Worm (Caenorhabditis elegans): Measurements from ENCODE around the gene rpc-1.
A peak's percentile ranks its signal among the peaks of the same experiment; 100 is the strongest.

Gene rpc-1

DNA sequence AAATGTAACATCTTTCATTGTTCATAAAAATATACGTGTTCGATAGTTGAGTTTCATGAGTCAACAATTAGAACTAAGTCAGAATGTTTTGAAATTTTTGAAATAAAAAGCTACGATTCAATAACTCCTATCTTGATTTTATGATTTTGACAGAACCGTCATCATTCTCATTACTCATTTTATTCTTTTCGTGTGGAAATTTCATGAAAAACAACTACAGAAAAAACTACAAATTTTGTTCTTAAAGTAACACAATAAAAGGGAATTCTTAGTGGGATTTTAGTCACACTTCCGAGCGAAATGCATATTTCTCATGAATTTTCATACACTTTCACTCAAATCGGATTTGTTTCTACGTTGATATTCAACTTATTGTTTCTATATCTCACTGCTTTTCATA is 11.3 kb upstream of the rpc-1 start, which contains the start of gene str-44:
Gene str-44 (plus strand): TSS at position 301 of the 400 bp plus-strand sequence.
- TF ChIP-seq sem-4 (tag; optimal IDR thresholded peaks at IDR 0.05) (no peak), lin-13 (GFP tag; optimal IDR thresholded peaks at IDR 0.05) (no peak), lsy-2 (tag; optimal IDR thresholded peaks at IDR 0.05) (no peak)

- TF ChIP-seq C34F6.9 (tag; optimal IDR thresholded peaks at IDR 0.05) (no peak), nhr-25 (tag; optimal IDR thresholded peaks at IDR 0.05) (no peak), F13H6.1 (tag; optimal IDR thresholded peaks at IDR 0.05) (no peak)
Observed at ce11 chrIV:7175346-7175745, 9.8 kb upstream of the rpc-1 start, which contains the start of gene C42D4.19. Gene C42D4.19, plus strand, starts transcription at chrIV:7175646.

DNA sequence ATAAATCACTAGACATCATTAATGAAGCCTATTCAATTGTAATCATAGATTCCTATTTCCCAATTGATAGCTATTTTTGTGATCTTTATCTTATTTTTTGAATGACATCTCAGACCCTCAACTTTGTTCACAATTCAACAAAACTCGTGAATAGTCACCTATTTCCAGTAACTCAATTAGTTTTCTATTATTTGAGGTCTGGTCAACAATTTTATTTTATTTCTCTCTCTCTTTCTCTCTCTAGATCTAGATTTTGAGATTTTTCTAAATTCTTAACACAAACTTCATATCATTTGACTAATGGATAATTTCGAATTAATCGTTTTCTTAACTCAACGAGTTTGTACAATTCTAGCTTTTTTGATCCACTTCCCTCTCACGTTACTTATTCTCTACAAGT is 7.9 kb upstream of the rpc-1 start, which contains the start of gene str-1:
Gene str-1 (plus strand): TSS at position 301 of the 400 bp plus-strand sequence.
- no peak for TF ChIP-seq nhr-237 (tag; optimal IDR thresholded peaks at IDR 0.05)
- TF ChIP-seq ztf-11 (tag; optimal IDR thresholded peaks at IDR 0.05): no peak
- TF ChIP-seq nhr-25 (tag; optimal IDR thresholded peaks at IDR 0.05): no peak
- TF ChIP-seq ceh-16 (tag; optimal IDR thresholded peaks at IDR 0.05): no peak
- TF ChIP-seq skn-1 (tag; optimal IDR thresholded peaks at IDR 0.05): no peak
- TF ChIP-seq mab-5 (tag; optimal IDR thresholded peaks at IDR 0.05): no peak
- TF ChIP-seq nhr-10 (tag; optimal IDR thresholded peaks at IDR 0.05): no peak

DNA sequence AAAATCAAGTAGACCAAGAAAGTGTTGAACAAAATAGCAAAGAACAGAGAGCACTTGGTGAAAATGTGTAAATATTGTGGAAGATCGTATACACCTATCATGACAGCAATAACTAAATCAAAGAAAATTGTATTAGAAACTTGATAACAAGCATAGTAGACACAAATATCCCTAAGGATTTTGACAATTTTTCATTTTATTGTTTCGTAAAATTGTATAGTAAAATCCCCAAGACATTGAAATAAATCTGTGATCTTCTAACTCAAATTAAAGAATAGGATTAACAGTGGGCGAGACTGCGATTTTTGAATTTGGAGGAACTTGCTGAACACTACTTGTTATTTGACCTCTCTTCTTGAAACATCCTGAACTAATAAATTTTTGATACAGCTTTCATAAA is 5.7 kb upstream of the rpc-1 start, which contains the start of gene str-220:
Gene str-220 (minus strand): TSS at position 101 of the 400 bp plus-strand sequence.
- TF ChIP-seq skn-1 (tag; optimal IDR thresholded peaks at IDR 0.05) (no peak), sma-3 (GFP tag; optimal IDR thresholded peaks at IDR 0.05) (no peak), sma-9 (GFP tag; optimal IDR thresholded peaks at IDR 0.05) (no peak), sma-9 (tag; optimal IDR thresholded peaks at IDR 0.05) (no peak), gmeb-1 (tag; optimal IDR thresholded peaks at IDR 0.05) (no peak), nhr-25 (tag; optimal IDR thresholded peaks at IDR 0.05) (no peak)

DNA sequence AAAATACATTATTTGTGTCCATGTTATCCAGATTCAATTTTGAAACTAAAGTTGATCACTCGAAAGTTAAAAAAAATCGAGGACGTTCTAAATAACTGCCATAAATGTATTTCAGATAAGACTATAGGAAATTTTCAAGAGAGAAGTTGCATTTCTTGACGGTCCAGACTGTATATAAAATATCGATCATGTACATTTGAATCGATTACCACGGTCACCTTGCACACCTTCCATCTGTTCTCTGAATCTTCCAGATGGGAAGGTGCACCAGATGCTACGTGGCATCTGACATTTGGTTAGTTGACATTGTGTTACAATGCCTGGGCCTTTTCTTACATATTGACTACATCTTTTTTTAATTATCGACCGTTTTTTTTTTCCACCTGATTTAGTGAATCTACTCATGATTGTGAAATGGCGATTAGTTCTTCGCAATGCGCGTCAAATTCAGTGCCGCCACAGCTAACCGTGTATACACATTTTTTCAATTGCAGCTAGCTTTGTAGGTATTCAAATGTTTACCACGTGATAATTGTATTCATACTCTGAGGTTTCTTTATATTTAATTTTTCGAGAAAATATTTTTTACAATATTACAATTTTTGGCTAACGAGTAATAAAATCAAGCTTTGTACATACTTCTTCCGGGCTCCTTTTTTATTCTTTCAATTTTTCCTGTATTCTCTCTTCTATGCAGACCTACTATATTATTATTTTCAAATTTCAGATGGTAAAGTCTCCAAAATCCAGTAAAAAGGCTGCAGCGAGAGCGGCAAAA is 2.6 kb upstream of the rpc-1 start, which contains the start of gene skr-16:
Gene skr-16 (plus strand): TSS at position 728 of the 778 bp plus-strand sequence.
- TF ChIP-seq unc-62 (GFP tag; optimal IDR thresholded peaks at IDR 0.05): no peak
- TF ChIP-seq ztf-1 (GFP tag; conservative IDR thresholded peaks at IDR 0.05): no peak
- TF ChIP-seq snpc-4 (tag; optimal IDR thresholded peaks at IDR 0.05): no peak
- no peak for TF ChIP-seq nhr-12 (tag; optimal IDR thresholded peaks at IDR 0.05)
- no peak for TF ChIP-seq nhr-237 (tag; optimal IDR thresholded peaks at IDR 0.05)
- TF ChIP-seq elt-1 (tag; optimal IDR thresholded peaks at IDR 0.05): no peak
- TF ChIP-seq nhr-129 (tag; optimal IDR thresholded peaks at IDR 0.05): peak; percentile 0
- TF ChIP-seq ceh-82 (tag; optimal IDR thresholded peaks at IDR 0.05): no peak
- TF ChIP-seq sma-3 (GFP tag; optimal IDR thresholded peaks at IDR 0.05): peak; percentile 5
- no peak for TF ChIP-seq Y55F3AM.14 (GFP tag; optimal IDR thresholded peaks at IDR 0.05)
- TF ChIP-seq skn-1 (tag; optimal IDR thresholded peaks at IDR 0.05): no peak
- TF ChIP-seq F13H6.1 (tag; optimal IDR thresholded peaks at IDR 0.05): no peak
- TF ChIP-seq crh-2 (tag; optimal IDR thresholded peaks at IDR 0.05): peak; percentile 43
- no peak for TF ChIP-seq lsy-2 (tag; optimal IDR thresholded peaks at IDR 0.05)
- TF ChIP-seq C34F6.9 (tag; optimal IDR thresholded peaks at IDR 0.05): peak; percentile 70
- no peak for TF ChIP-seq nhr-11 (tag; optimal IDR thresholded peaks at IDR 0.05)
- TF ChIP-seq nhr-6 (tag; optimal IDR thresholded peaks at IDR 0.05): no peak
- TF ChIP-seq lin-13 (GFP tag; optimal IDR thresholded peaks at IDR 0.05): peak; percentile 1
- no peak for TF ChIP-seq ama-1 (optimal IDR thresholded peaks at IDR 0.05)
- TF ChIP-seq ceh-16 (tag; optimal IDR thresholded peaks at IDR 0.05): no peak
- no peak for TF ChIP-seq aly-2 (tag; optimal IDR thresholded peaks at IDR 0.05)
- TF ChIP-seq nhr-77 (tag; optimal IDR thresholded peaks at IDR 0.05): no peak
- no peak for TF ChIP-seq ztf-11 (tag; optimal IDR thresholded peaks at IDR 0.05)
- no peak for TF ChIP-seq fos-1 (tag; optimal IDR thresholded peaks at IDR 0.05)
- no peak for TF ChIP-seq nhr-23 (tag; optimal IDR thresholded peaks at IDR 0.05)
- peak; percentile 31 for TF ChIP-seq unc-55 (GFP tag; optimal IDR thresholded peaks at IDR 0.05)
- no peak for TF ChIP-seq peb-1 (tag; optimal IDR thresholded peaks at IDR 0.05)
- TF ChIP-seq ztf-4 (tag; optimal IDR thresholded peaks at IDR 0.05): no peak
- TF ChIP-seq unc-39 (tag; optimal IDR thresholded peaks at IDR 0.05): no peak
- no peak for TF ChIP-seq lin-11 (tag; optimal IDR thresholded peaks at IDR 0.05)
- TF ChIP-seq sma-9 (GFP tag; optimal IDR thresholded peaks at IDR 0.05): no peak
- no peak for TF ChIP-seq sma-9 (tag; optimal IDR thresholded peaks at IDR 0.05)
